Worm (Caenorhabditis elegans) whole organism, L4 larva: ENCODE results near the gene ZK856.4.

ENCODE experiments used
- D1046.2 ChIP-seq: fragments of 200-800 bp; sonication (Bioruptor generic); IDR thresholded peaks from 2 replicates; pipeline ENCODE4 v1.3.6; 2022; ENCODE audit warnings: missing genetic modification characterization, missing compliant biosample characterization
- F26F4.8 ChIP-seq: fragments of 200-800 bp; sonication (Bioruptor generic); conservative IDR thresholded peaks from 2 replicates; pipeline ENCODE4 v1.3.6; 2022; ENCODE audit warnings: missing genetic modification characterization, missing compliant biosample characterization
- F37D6.2 ChIP-seq: sonication (generic microtip); optimal IDR thresholded peaks from 2 replicates; lab custom pipeline; 2016; ENCODE audit warnings: mild to moderate bottlenecking, missing genetic modification characterization, missing compliant biosample characterization
- T20F7.1 ChIP-seq: fragments of 200-800 bp; sonication (Bioruptor generic); optimal IDR thresholded peaks from 2 replicates; lab custom pipeline; 2018; ENCODE audit warnings: mild to moderate bottlenecking, missing genetic modification characterization, missing compliant biosample characterization
- T26A8.4 ChIP-seq: fragments of 200-800 bp; sonication (Bioruptor generic); IDR thresholded peaks from 2 replicates; pipeline ENCODE4 v1.3.6; 2022; ENCODE audit warnings: missing genetic modification characterization, missing compliant biosample characterization
- Y48G9A.11 ChIP-seq: fragments of 200-800 bp; sonication (Bioruptor generic); IDR thresholded peaks from 2 replicates; pipeline ENCODE4 v1.3.6; 2022; ENCODE audit warnings: missing genetic modification reagents, missing genetic modification characterization, missing compliant biosample characterization
- Y5F2A.4 ChIP-seq: fragments of 200-800 bp; sonication (Bioruptor generic); optimal IDR thresholded peaks from 2 replicates; lab custom pipeline; 2018; ENCODE audit warnings: mild to moderate bottlenecking, missing genetic modification characterization, missing compliant biosample characterization
- Y75B8A.6 ChIP-seq: fragments of 200-800 bp; sonication (Bioruptor generic); IDR thresholded peaks from 2 replicates; pipeline ENCODE4 v1.3.6; 2022; ENCODE audit warnings: missing genetic modification reagents, missing genetic modification characterization, missing compliant biosample characterization
- ZK337.2 ChIP-seq: fragments of 200-800 bp; sonication (Bioruptor generic); IDR thresholded peaks from 2 replicates; pipeline ENCODE4 v1.3.6; 2022; ENCODE audit warnings: missing genetic modification reagents, missing genetic modification characterization, missing compliant biosample characterization
- ZK546.5 ChIP-seq, 2 experiments: sonication (generic microtip); optimal IDR thresholded peaks; 2 replicates each; lab custom pipeline; 2017; ENCODE audit warnings: missing biosample characterization in 2 of 2, missing genetic modification characterization in 2 of 2
- aha-1 ChIP-seq: fragments of 150-350 bp; peaks from one replicate; lab custom pipeline; 2014; ENCODE audit warnings: missing biosample characterization, missing genetic modification characterization
- ceh-32 ChIP-seq: sonication (generic microtip); optimal IDR thresholded peaks from 2 replicates; lab custom pipeline; 2016; ENCODE audit warnings: mild to moderate bottlenecking, missing genetic modification characterization, missing compliant biosample characterization; ENCODE audit not compliant: poor library complexity
- ceh-62 ChIP-seq: sonication (generic microtip); optimal IDR thresholded peaks from 2 replicates; lab custom pipeline; 2017; ENCODE audit warnings: missing biosample characterization, missing genetic modification characterization
- cey-2 ChIP-seq: sonication (generic microtip); optimal IDR thresholded peaks from 3 replicates; lab custom pipeline; 2017; ENCODE audit warnings: missing genetic modification characterization, mild to moderate bottlenecking, missing compliant biosample characterization, antibody characterized with exemption, borderline replicate concordance; ENCODE audit not compliant: insufficient read depth
- daf-16 ChIP-seq, 3 experiments: sonication (generic microtip); optimal IDR thresholded peaks; 2 replicates each; lab custom pipeline; 2016 to 2017; ENCODE audit warnings: missing genetic modification characterization in 3 of 3, missing genetic modification reagents in 3 of 3, mild to moderate bottlenecking in 2 of 3, missing compliant biosample characterization in 2 of 3, missing biosample characterization in 1 of 3, moderate library complexity in 1 of 3
- daf-19 ChIP-seq: fragments of 200-800 bp; sonication (Bioruptor generic); conservative IDR thresholded peaks from 2 replicates; pipeline ENCODE4 v1.3.6; 2022; ENCODE audit warnings: missing genetic modification characterization, missing compliant biosample characterization
- dmd-8 ChIP-seq: fragments of 200-800 bp; sonication (Bioruptor generic); IDR thresholded peaks from 2 replicates; pipeline ENCODE4 v1.3.6; 2022; ENCODE audit warnings: missing genetic modification characterization, missing compliant biosample characterization
- dmd-9 ChIP-seq: fragments of 200-800 bp; sonication (Bioruptor generic); IDR thresholded peaks from 2 replicates; pipeline ENCODE4 v1.3.6; 2022; ENCODE audit warnings: missing genetic modification reagents, missing genetic modification characterization, missing compliant biosample characterization
- duxl-1 ChIP-seq: sonication (generic microtip); optimal IDR thresholded peaks from 2 replicates; lab custom pipeline; 2016; ENCODE audit warnings: mild to moderate bottlenecking, missing genetic modification characterization, moderate library complexity, missing compliant biosample characterization; ENCODE audit not compliant: poor library complexity
- dve-1 ChIP-seq: sonication (generic microtip); optimal IDR thresholded peaks from 2 replicates; lab custom pipeline; 2017; ENCODE audit warnings: antibody characterized with exemption, mild to moderate bottlenecking, missing genetic modification characterization, missing compliant biosample characterization; ENCODE audit not compliant: insufficient read depth
- egl-43 ChIP-seq: fragments of 200-800 bp; sonication (Bioruptor generic); IDR thresholded peaks from 2 replicates; pipeline ENCODE4 v1.3.6; 2022; ENCODE audit warnings: missing genetic modification reagents, missing genetic modification characterization, missing compliant biosample characterization
- gei-8 ChIP-seq: fragments of 200-800 bp; sonication (Bioruptor generic); optimal IDR thresholded peaks from 2 replicates; lab custom pipeline; 2018; ENCODE audit warnings: mild to moderate bottlenecking, missing genetic modification characterization, missing compliant biosample characterization
- hif-1 ChIP-seq, 2 experiments: sonication (generic microtip); optimal IDR thresholded peaks; 2 replicates each; lab custom pipeline; 2016 to 2017; ENCODE audit warnings: missing compliant biosample characterization in 2 of 2, missing genetic modification characterization in 2 of 2, missing genetic modification reagents in 2 of 2, missing genotype in 2 of 2, mild to moderate bottlenecking in 1 of 2
- hlh-30 ChIP-seq: sonication (generic microtip); optimal IDR thresholded peaks from 2 replicates; lab custom pipeline; 2017; ENCODE audit warnings: antibody characterized with exemption, mild to moderate bottlenecking, missing genetic modification characterization, missing compliant biosample characterization; ENCODE audit not compliant: insufficient read depth
- hmg-1.1 ChIP-seq: fragments of 200-800 bp; sonication (Bioruptor generic); IDR thresholded peaks from 2 replicates; pipeline ENCODE4 v1.3.6; 2022; ENCODE audit warnings: missing genetic modification reagents, missing genetic modification characterization, missing compliant biosample characterization
- lin-15B ChIP-seq: fragments of 150-350 bp; sonication (generic microtip); optimal IDR thresholded peaks from 3 replicates; lab custom pipeline; 2014; ENCODE audit warnings: missing biosample characterization, missing genetic modification characterization
- lir-3 ChIP-seq: sonication (generic microtip); optimal IDR thresholded peaks from 2 replicates; lab custom pipeline; 2016; ENCODE audit warnings: mild to moderate bottlenecking, missing genetic modification characterization, missing compliant biosample characterization
- lsy-2 ChIP-seq, 2 experiments: fragments of 150-350 bp in 1 of 2; sonication (generic microtip) in 1 of 2; optimal IDR thresholded peaks; 2 replicates each; lab custom pipeline; 2014 to 2017; ENCODE audit warnings: missing biosample characterization in 2 of 2, missing genetic modification characterization in 2 of 2
- mxl-3 ChIP-seq: fragments of 200-800 bp; sonication (Bioruptor generic); optimal IDR thresholded peaks from 2 replicates; lab custom pipeline; 2018; ENCODE audit warnings: mild to moderate bottlenecking, missing genetic modification characterization, missing compliant biosample characterization
- nhr-102 ChIP-seq: sonication (generic microtip); optimal IDR thresholded peaks from 2 replicates; lab custom pipeline; 2016; ENCODE audit warnings: mild to moderate bottlenecking, missing genetic modification characterization, moderate library complexity, missing compliant biosample characterization
- nhr-28 ChIP-seq: fragments of 150-350 bp; optimal IDR thresholded peaks from 2 replicates; lab custom pipeline; 2014; ENCODE audit warnings: missing biosample characterization, missing genetic modification characterization
- nhr-48 ChIP-seq: sonication (generic microtip); optimal IDR thresholded peaks from 2 replicates; lab custom pipeline; 2016; ENCODE audit warnings: mild to moderate bottlenecking, missing genetic modification characterization, missing compliant biosample characterization
- nhr-76 ChIP-seq: fragments of 150-350 bp; optimal IDR thresholded peaks from 2 replicates; lab custom pipeline; 2014; ENCODE audit warnings: missing biosample characterization, missing genetic modification characterization
- nhr-77 ChIP-seq: fragments of 150-350 bp; optimal IDR thresholded peaks from 2 replicates; lab custom pipeline; 2014; ENCODE audit warnings: missing biosample characterization, missing genetic modification characterization
- php-3 ChIP-seq: fragments of 200-800 bp; sonication (Bioruptor generic); IDR thresholded peaks from 2 replicates; pipeline ENCODE4 v1.3.6; 2022; ENCODE audit warnings: missing genetic modification reagents, missing genetic modification characterization, missing compliant biosample characterization
- unc-39 ChIP-seq: sonication (generic microtip); optimal IDR thresholded peaks from 2 replicates; lab custom pipeline; 2017; ENCODE audit warnings: missing biosample characterization, missing genetic modification characterization
- unc-62 ChIP-seq, 3 experiments: fragments of 150-350 bp in 1 of 3; sonication (generic microtip); optimal IDR thresholded peaks in 2 of 3; peaks in 1 of 3; 1 replicate in 1 of 3; 2 replicates in 2 of 3; lab custom pipeline; 2014 to 2017; ENCODE audit warnings: missing biosample characterization in 3 of 3, missing genetic modification characterization in 3 of 3, missing genetic modification reagents in 3 of 3, missing genotype in 1 of 3
- vab-7 ChIP-seq: fragments of 200-800 bp; sonication (Bioruptor generic); IDR thresholded peaks from 2 replicates; pipeline ENCODE4 v1.3.6; 2022; ENCODE audit warnings: missing genetic modification reagents, missing genetic modification characterization, missing compliant biosample characterization
- zfp-2 ChIP-seq: sonication (generic microtip); optimal IDR thresholded peaks from 2 replicates; lab custom pipeline; 2016; ENCODE audit warnings: mild to moderate bottlenecking, missing genetic modification characterization, missing compliant biosample characterization
- ztf-11 ChIP-seq: fragments of 150-350 bp; optimal IDR thresholded peaks from 2 replicates; lab custom pipeline; 2014; ENCODE audit warnings: missing biosample characterization, missing genetic modification characterization
- ztf-7 ChIP-seq: fragments of 150-350 bp; optimal IDR thresholded peaks from 2 replicates; lab custom pipeline; 2014; ENCODE audit warnings: missing biosample characterization, missing genetic modification characterization

Gene ZK856.4

DNA sequence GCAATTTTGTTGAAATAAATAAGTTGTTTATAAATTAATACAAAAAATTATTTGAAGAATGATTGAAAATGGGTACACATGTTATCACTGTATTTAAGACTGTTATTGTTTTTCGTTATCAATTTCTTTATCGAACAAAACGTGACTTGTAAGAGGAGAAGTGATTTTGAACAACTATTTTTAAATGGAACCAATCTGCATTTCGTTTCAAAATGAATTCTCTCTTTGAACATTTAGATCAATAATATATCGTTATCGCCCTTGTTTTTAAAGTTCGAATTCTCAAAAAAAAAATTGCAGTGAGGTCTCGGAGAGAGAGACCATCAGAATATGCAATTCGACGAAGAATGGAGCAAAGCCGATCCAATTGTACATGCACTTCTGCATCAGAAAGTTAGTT is 3.8 kb upstream of the ZK856.4 start, which contains the start of gene cul-5:
Gene cul-5, plus strand, starts transcription at position 301 of the 400 bp plus-strand sequence.
- TF ChIP-seq daf-16 (GFP tag; optimal IDR thresholded peaks at IDR 0.05; lab: Kevin White, UChicago) (no peak), daf-16 (tag; optimal IDR thresholded peaks at IDR 0.05; lab: Kevin White, UChicago) (peak; percentile 49), nhr-28 (tag; lab: Kevin White, UChicago) (peak; percentile 27), dve-1 (tag; lab: Kevin White, UChicago) (peak; percentile 4), nhr-76 (tag; lab: Kevin White, UChicago) (no peak), hif-1 (tag; optimal IDR thresholded peaks at IDR 0.05; lab: Kevin White, UChicago) (peak in 1 of 2 experiments; percentile 74)
- TF ChIP-seq, all 104 proteins: peak for 4

DNA sequence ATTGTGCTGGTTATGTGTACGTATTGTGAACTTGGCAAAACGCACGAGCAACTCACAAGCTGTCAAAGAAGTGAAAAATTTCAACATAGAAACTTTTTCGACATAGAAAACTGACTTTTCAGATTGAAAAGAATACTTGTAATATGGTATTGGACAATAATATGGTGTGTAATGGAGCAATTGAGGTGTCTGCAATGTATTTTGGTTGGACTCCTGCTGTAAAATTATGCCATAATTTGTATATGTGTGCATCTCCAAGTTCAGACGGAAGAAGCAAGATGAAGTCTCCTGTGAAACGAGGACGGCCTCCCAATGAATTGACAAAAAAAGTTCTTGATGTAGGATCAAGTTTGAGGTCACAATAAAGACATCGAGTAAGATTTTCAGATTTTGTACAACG is 726 bp downstream of the ZK856.4 start:
- TF ChIP-seq unc-62 (GFP tag; optimal IDR thresholded peaks at IDR 0.05 in 1 of 2; lab: Kevin White, UChicago) (peak in 1 of 2 experiments; percentile 77), unc-62 (tag; optimal IDR thresholded peaks at IDR 0.05; lab: Kevin White, UChicago) (no peak), ceh-32 (tag; lab: Kevin White, UChicago) (no peak), aha-1 (tag; lab: Kevin White, UChicago) (peak; percentile 66), ztf-11 (tag; lab: Kevin White, UChicago) (no peak), Y75B8A.6 (no peak), unc-39 (tag; lab: Kevin White, UChicago) (no peak), hmg-1.1 (no peak), hlh-30 (tag; lab: Kevin White, UChicago) (no peak)

- TF ChIP-seq unc-62 (GFP tag; optimal IDR thresholded peaks at IDR 0.05 in 1 of 2; lab: Kevin White, UChicago) (peak in 1 of 2 experiments; percentile 90), unc-62 (tag; optimal IDR thresholded peaks at IDR 0.05; lab: Kevin White, UChicago) (no peak), zfp-2 (no peak)
- TF ChIP-seq, all 104 proteins: peak for 1
These were observed 2.6 kb downstream of the ZK856.4 start, which contains the start of gene ZK856.18 for ce11 chrV:10185719-10186118. Gene ZK856.18, minus strand, starts transcription at chrV:10186007.

- peak; percentile 59 for TF ChIP-seq nhr-28 (tag; lab: Kevin White, UChicago)
- no peak for TF ChIP-seq Y48G9A.11 (GFP tag; lab: Robert Waterston, UW)
- no peak for TF ChIP-seq T20F7.1
- peak; percentile 3 for TF ChIP-seq nhr-48 (tag; lab: Kevin White, UChicago)
- TF ChIP-seq nhr-102 (tag; lab: Kevin White, UChicago): no peak
- TF ChIP-seq T26A8.4: no peak
- no peak for TF ChIP-seq gei-8 (GFP tag; lab: Kevin White, UChicago)
- TF ChIP-seq dmd-9 (GFP tag; lab: Robert Waterston, UW): no peak
- TF ChIP-seq unc-62 (GFP tag; optimal IDR thresholded peaks at IDR 0.05 in 1 of 2; lab: Kevin White, UChicago): no peak
- no peak for TF ChIP-seq unc-62 (tag; optimal IDR thresholded peaks at IDR 0.05; lab: Kevin White, UChicago)
- TF ChIP-seq mxl-3 (GFP tag; lab: Kevin White, UChicago): peak; percentile 73
- TF ChIP-seq ztf-7: no peak
- no peak for TF ChIP-seq nhr-76 (tag; lab: Kevin White, UChicago)
- no peak for TF ChIP-seq ZK546.5 (tag; optimal IDR thresholded peaks at IDR 0.05; lab: Kevin White, UChicago)
- TF ChIP-seq Y5F2A.4 (GFP tag; lab: Kevin White, UChicago): no peak
- no peak for TF ChIP-seq duxl-1 (tag; lab: Kevin White, UChicago)
- TF ChIP-seq F37D6.2 (tag; lab: Kevin White, UChicago): no peak
- TF ChIP-seq aha-1 (tag; lab: Kevin White, UChicago): no peak
- no peak for TF ChIP-seq vab-7 (GFP tag; lab: Robert Waterston, UW)
- no peak for TF ChIP-seq cey-2 (tag; lab: Kevin White, UChicago)
- TF ChIP-seq egl-43 (GFP tag; lab: Robert Waterston, UW): no peak
- TF ChIP-seq dmd-8 (GFP tag; lab: Robert Waterston, UW): no peak
- no peak for TF ChIP-seq D1046.2
- no peak for TF ChIP-seq daf-19 (GFP tag; lab: Robert Waterston, UW)
- TF ChIP-seq ceh-62 (tag; lab: Kevin White, UChicago): no peak
- no peak for TF ChIP-seq lir-3 (tag; lab: Kevin White, UChicago)
- TF ChIP-seq php-3 (GFP tag; lab: Robert Waterston, UW): peak; percentile 95
- TF ChIP-seq daf-16 (GFP tag; optimal IDR thresholded peaks at IDR 0.05; lab: Kevin White, UChicago): no peak
- TF ChIP-seq daf-16 (tag; optimal IDR thresholded peaks at IDR 0.05; lab: Kevin White, UChicago): peak; percentile 69
- no peak for TF ChIP-seq hmg-1.1
- no peak for TF ChIP-seq nhr-77
- no peak for TF ChIP-seq F26F4.8 (GFP tag; lab: Robert Waterston, UW)
- TF ChIP-seq lin-15B: no peak
- TF ChIP-seq ZK337.2 (GFP tag; lab: Robert Waterston, UW): no peak
- TF ChIP-seq dve-1 (tag; lab: Kevin White, UChicago): peak; percentile 67
- no peak for TF ChIP-seq lsy-2 (tag; optimal IDR thresholded peaks at IDR 0.05; lab: Kevin White, UChicago)
These were observed 7.0 kb downstream of the ZK856.4 start, which contains the start of gene ZK856.5 for ce11 chrV:10190081-10190556. Gene ZK856.5, minus strand, starts transcription at chrV:10190131.
